Worm (Caenorhabditis elegans) whole organism, young adult: ENCODE data around the gene srz-15.

Source experiments
- ceh-27 ChIP-seq: fragments of 200-800 bp; sonication (Bioruptor generic); optimal IDR thresholded peaks from 2 replicates; lab custom pipeline; 2018; ENCODE audit warnings: mild to moderate bottlenecking, missing genetic modification characterization, moderate library complexity, missing compliant biosample characterization
- ztf-26 ChIP-seq: sonication (generic microtip); optimal IDR thresholded peaks from 2 replicates; lab custom pipeline; 2017; ENCODE audit warnings: missing genetic modification characterization, missing compliant biosample characterization

ce11 chrIV:12870315-12870714, 45.3 kb upstream of the srz-15 start:
- TF ChIP-seq ztf-26 (tag; lab: Kevin White, UChicago), result no peak
- TF ChIP-seq ceh-27 (GFP tag; lab: Kevin White, UChicago), result no peak
